Fruit fly (Drosophila melanogaster): ENCODE data around the gene Kap3.

The Kap3 gene

DNA sequence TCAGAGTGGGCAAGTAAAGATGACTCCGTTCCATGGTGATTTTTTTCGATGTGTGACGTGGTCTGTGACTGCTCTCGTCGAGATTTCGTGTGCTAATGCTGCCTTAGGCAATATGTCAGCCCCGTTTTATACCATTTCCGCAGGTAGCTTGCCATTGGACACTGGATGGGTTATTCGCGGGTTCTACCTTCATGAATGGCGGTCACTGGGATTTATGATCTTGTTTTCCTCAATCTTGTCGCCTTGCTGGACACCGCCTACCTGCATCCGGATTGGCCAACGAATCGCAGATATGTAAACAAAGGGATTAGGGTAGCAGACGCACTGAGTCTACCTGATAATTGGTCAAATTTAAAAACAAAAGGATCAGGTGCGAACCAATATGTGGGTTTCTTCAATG lies 17.6 kb downstream of the Kap3 start, which contains the start of gene sisA:
TSS of gene sisA (minus strand) at position 101 of the 400 bp plus-strand sequence.
- TF ChIP-seq dsf (GFP tag; optimal IDR thresholded peaks at IDR 0.05; ENCODE audit: borderline replicate concordance) = no peak
- TF ChIP-seq ey (GFP tag; optimal IDR thresholded peaks at IDR 0.05) = no peak
- no peak for TF ChIP-seq Hr78 (GFP tag; optimal IDR thresholded peaks at IDR 0.05)
- no peak for TF ChIP-seq pan (optimal IDR thresholded peaks at IDR 0.05)
- TF ChIP-seq Hnf4 (GFP tag; optimal IDR thresholded peaks at IDR 0.05) = no peak
- TF ChIP-seq Hr83 (GFP tag; optimal IDR thresholded peaks at IDR 0.05; ENCODE audit: poor library complexity, severe bottlenecking) = no peak
- no peak for TF ChIP-seq Sp1 (GFP tag; optimal IDR thresholded peaks at IDR 0.05)
- no peak for TF ChIP-seq Dif (GFP tag; optimal IDR thresholded peaks at IDR 0.05; ENCODE audit: partially characterized antibody)
- no peak for TF ChIP-seq h (GFP tag; optimal IDR thresholded peaks at IDR 0.05)
- TF ChIP-seq CG9705 (GFP tag; optimal IDR thresholded peaks at IDR 0.05) = no peak
- TF ChIP-seq fru (GFP tag; optimal IDR thresholded peaks at IDR 0.05) = no peak
- TF ChIP-seq Abd-B (GFP tag; optimal IDR thresholded peaks at IDR 0.05) = no peak
- TF ChIP-seq woc (GFP tag; optimal IDR thresholded peaks at IDR 0.05) = no peak
- TF ChIP-seq foxo (GFP tag; optimal IDR thresholded peaks at IDR 0.05) = no peak

DNA sequence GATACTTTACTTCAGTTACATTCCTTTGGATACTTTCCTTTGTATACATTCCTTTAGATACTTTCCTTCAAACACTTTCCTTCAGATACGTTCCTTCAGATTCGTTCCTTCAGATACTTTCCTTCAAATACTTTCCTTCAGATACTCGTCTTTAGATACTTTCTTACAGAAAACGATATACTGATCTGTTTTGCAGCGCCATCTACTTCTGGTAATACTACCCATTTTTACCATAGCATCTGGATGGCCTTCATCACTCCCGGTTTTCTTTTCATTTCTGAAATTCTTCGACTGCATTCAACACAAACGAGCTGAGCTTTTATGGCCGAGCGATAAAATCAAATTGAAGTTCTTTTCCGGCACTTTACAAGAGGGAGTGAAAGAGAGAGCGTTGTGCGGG lies 20.0 kb downstream of the Kap3 start:
- TF ChIP-seq brk (GFP tag; optimal IDR thresholded peaks at IDR 0.05) = no peak
- no peak for TF ChIP-seq N (GFP tag; optimal IDR thresholded peaks at IDR 0.05)
- TF ChIP-seq GATAd (GFP tag; optimal IDR thresholded peaks at IDR 0.05) = no peak

DNA sequence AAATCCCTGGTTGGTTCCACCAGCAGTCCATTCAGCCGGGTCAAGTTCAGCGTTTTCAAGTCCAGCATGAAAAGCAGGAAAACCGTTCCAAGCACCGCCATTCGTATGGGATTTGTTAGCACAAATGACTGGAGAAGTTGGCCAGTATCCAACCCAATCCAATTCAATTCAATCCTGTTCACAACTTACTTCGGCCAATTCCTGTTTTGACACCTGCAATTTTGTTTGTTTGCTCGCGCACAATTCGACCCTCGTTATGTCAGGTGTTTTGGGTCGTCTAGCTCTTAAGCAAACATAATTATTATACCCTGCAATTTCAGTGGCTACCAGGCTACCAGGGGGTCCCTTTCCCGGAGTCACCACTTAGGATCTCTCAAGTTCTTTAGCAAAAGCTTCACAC lies 28.8 kb downstream of the Kap3 start, which contains the start of gene Ir10a:
TSS of gene Ir10a (minus strand) at position 101 of the 400 bp plus-strand sequence.
- TF ChIP-seq Myc (optimal IDR thresholded peaks at IDR 0.05) (no peak), brk (GFP tag; optimal IDR thresholded peaks at IDR 0.05) (no peak), Dfd (GFP tag; optimal IDR thresholded peaks at IDR 0.05) (no peak), rgr (GFP tag; optimal IDR thresholded peaks at IDR 0.05) (no peak), dl (GFP tag; optimal IDR thresholded peaks at IDR 0.05; ENCODE audit: insufficient read depth in 1 of 2, partially characterized antibody in 2 of 2) (no peak), Hr78 (GFP tag; optimal IDR thresholded peaks at IDR 0.05) (no peak), jim (GFP tag; optimal IDR thresholded peaks at IDR 0.05) (no peak), fru (GFP tag; optimal IDR thresholded peaks at IDR 0.05) (no peak), foxo (GFP tag; optimal IDR thresholded peaks at IDR 0.05) (no peak), CG32264 (GFP tag; optimal IDR thresholded peaks at IDR 0.05) (no peak), sv (GFP tag; optimal IDR thresholded peaks at IDR 0.05) (no peak), Hnf4 (GFP tag; optimal IDR thresholded peaks at IDR 0.05) (no peak), dsf (GFP tag; optimal IDR thresholded peaks at IDR 0.05; ENCODE audit: borderline replicate concordance) (no peak), N (GFP tag; optimal IDR thresholded peaks at IDR 0.05) (no peak)

dm6 chrX:11302683-11303082 lies 37.2 kb downstream of the Kap3 start, which contains the start of gene CG44422:
CG44422 (minus strand) TSS chrX:11302783.
- TF ChIP-seq OdsH (GFP tag; optimal IDR thresholded peaks at IDR 0.05) (no peak), HLH106 (tag; optimal IDR thresholded peaks at IDR 0.05) (no peak), Mio (GFP tag; optimal IDR thresholded peaks at IDR 0.05) (no peak), Hr78 (GFP tag; optimal IDR thresholded peaks at IDR 0.05) (no peak), Sp1 (GFP tag; optimal IDR thresholded peaks at IDR 0.05) (no peak), Dfd (GFP tag; optimal IDR thresholded peaks at IDR 0.05) (no peak), foxo (GFP tag; optimal IDR thresholded peaks at IDR 0.05) (no peak), N (GFP tag; optimal IDR thresholded peaks at IDR 0.05) (no peak), pan (optimal IDR thresholded peaks at IDR 0.05) (no peak), dmrt93B (GFP tag; optimal IDR thresholded peaks at IDR 0.05) (no peak), Abd-B (GFP tag; optimal IDR thresholded peaks at IDR 0.05) (no peak), CrebA (GFP tag; optimal IDR thresholded peaks at IDR 0.05; ENCODE audit: borderline replicate concordance) (no peak), tai (GFP tag; optimal IDR thresholded peaks at IDR 0.05) (no peak), Hnf4 (GFP tag; optimal IDR thresholded peaks at IDR 0.05) (no peak), dl (GFP tag; optimal IDR thresholded peaks at IDR 0.05; ENCODE audit: insufficient read depth in 1 of 2, partially characterized antibody in 2 of 2) (no peak), usp (GFP tag; optimal IDR thresholded peaks at IDR 0.05) (no peak), br (GFP tag; optimal IDR thresholded peaks at IDR 0.05) (no peak), fru (GFP tag; optimal IDR thresholded peaks at IDR 0.05) (no peak)
